Worm (Caenorhabditis elegans): ENCODE results near the gene T26C12.1.

DNA sequence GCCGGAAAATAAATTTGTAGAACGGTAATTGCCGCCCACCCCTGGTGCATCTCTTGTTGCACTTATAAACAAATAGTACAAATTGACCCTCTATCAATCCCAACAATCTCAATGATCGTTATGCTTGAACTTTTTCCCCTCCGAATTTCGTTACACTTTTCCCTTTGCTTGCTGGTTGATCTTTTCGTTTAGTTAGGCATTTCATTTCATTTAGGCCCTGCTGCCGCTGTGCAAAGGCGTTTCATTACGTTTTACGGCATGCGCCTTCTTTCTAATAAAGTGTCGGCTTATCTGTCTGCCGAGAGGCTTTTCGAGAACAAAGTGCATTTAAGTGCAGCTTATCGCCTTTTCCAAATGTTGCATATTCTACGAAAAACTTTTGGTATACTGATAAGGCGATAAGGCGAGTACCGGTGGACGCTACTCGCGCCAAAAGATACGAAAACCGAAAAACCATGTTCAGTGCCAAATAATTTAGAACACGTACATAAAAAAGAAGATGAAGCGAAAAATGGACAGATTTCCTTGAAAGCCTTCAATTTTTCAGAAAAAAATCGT, 52.0 kb downstream of the T26C12.1 start:
- TF ChIP-seq eor-1 (tag; optimal IDR thresholded peaks at IDR 0.05) (no peak), nhr-77 (tag; optimal IDR thresholded peaks at IDR 0.05) (no peak), ceh-9 (tag; optimal IDR thresholded peaks at IDR 0.05) (no peak), pha-4 (tag; optimal IDR thresholded peaks at IDR 0.05) (no peak), mdl-1 (tag; optimal IDR thresholded peaks at IDR 0.05) (no peak), egl-27 (tag; optimal IDR thresholded peaks at IDR 0.05) (no peak), ztf-4 (tag; optimal IDR thresholded peaks at IDR 0.05) (no peak), nhr-237 (tag; optimal IDR thresholded peaks at IDR 0.05) (no peak), ceh-16 (tag; optimal IDR thresholded peaks at IDR 0.05) (no peak), nhr-67 (tag; optimal IDR thresholded peaks at IDR 0.05) (no peak)

Data from whole organism, L3 larva.